Fruit fly (Drosophila melanogaster): ENCODE measurements around the gene Cftr.

- TF ChIP-seq luna (GFP tag; optimal IDR thresholded peaks at IDR 0.05), result no peak
- TF ChIP-seq CG43689 (GFP tag; IDR thresholded peaks at IDR 0.05), result no peak
- no peak for TF ChIP-seq dm (GFP tag; optimal IDR thresholded peaks at IDR 0.05)
- peak; percentile 41 for TF ChIP-seq az2 (GFP tag; optimal IDR thresholded peaks at IDR 0.05)
- TF ChIP-seq CG34224 (GFP tag; IDR thresholded peaks at IDR 0.05; ENCODE audit: partially characterized antibody), result no peak
- no peak for TF ChIP-seq gcm2 (GFP tag; optimal IDR thresholded peaks at IDR 0.05)
These were observed 36.6 kb upstream of the Cftr start for dm6 chr3R:24580067-24580962.
